Fruit fly (Drosophila melanogaster): ENCODE measurements around the gene CG34124.

The CG34124 gene

dm6 chr2L:4936325-4936869 lies 21.8 kb upstream of the CG34124 start, which contains the start of gene hoe2 (continued):
- TF ChIP-seq Jarid2 (GFP tag; optimal IDR thresholded peaks at IDR 0.05) (peak; percentile 23), nau (GFP tag; optimal IDR thresholded peaks at IDR 0.05) (no peak), kay (GFP tag; optimal IDR thresholded peaks at IDR 0.05) (no peak), bbx (GFP tag; IDR thresholded peaks at IDR 0.05; ENCODE audit: partially characterized antibody) (no peak), Hsf (GFP tag; optimal IDR thresholded peaks at IDR 0.05) (no peak), kni (GFP tag; optimal IDR thresholded peaks at IDR 0.05) (no peak), emc (GFP tag; optimal IDR thresholded peaks at IDR 0.05) (no peak), CG4360 (GFP tag; IDR thresholded peaks at IDR 0.05) (no peak), CG34224 (GFP tag; IDR thresholded peaks at IDR 0.05; ENCODE audit: partially characterized antibody) (0 out of 3 replicates have a peak, but pooled peaks have one; percentile 9), tgo (GFP tag; IDR thresholded peaks at IDR 0.05) (no peak), ro (GFP tag; IDR thresholded peaks at IDR 0.05) (no peak), CG17568 (GFP tag; optimal IDR thresholded peaks at IDR 0.05) (no peak), CG8359 (GFP tag; optimal IDR thresholded peaks at IDR 0.05; ENCODE audit: borderline replicate concordance) (no peak), corto (GFP tag; optimal IDR thresholded peaks at IDR 0.05) (no peak), Usf (GFP tag; optimal IDR thresholded peaks at IDR 0.05) (no peak), Camta (GFP tag; optimal IDR thresholded peaks at IDR 0.05) (no peak), stc (GFP tag; IDR thresholded peaks at IDR 0.05) (no peak), zf30C (GFP tag; optimal IDR thresholded peaks at IDR 0.05) (no peak), Drgx (GFP tag; IDR thresholded peaks at IDR 0.05) (0 out of 2 replicates have a peak, but pooled peaks have one; percentile 16), CG12744 (GFP tag; optimal IDR thresholded peaks at IDR 0.05) (no peak), Dbx (GFP tag; IDR thresholded peaks at IDR 0.05) (peak; percentile 38; the same call in 1 of the 3 replicates), CG6765 (GFP tag; optimal IDR thresholded peaks at IDR 0.05) (no peak), CG3838 (GFP tag; optimal IDR thresholded peaks at IDR 0.05) (no peak), CG13123 (GFP tag; optimal IDR thresholded peaks at IDR 0.05) (no peak), NC2α (GFP tag; optimal IDR thresholded peaks at IDR 0.05) (no peak), Hand (GFP tag; optimal IDR thresholded peaks at IDR 0.05) (peak; percentile 38), scrt (GFP tag; optimal IDR thresholded peaks at IDR 0.05) (peak; percentile 94), CG14014 (GFP tag; IDR thresholded peaks at IDR 0.05) (no peak), CG8765 (GFP tag; IDR thresholded peaks at IDR 0.05) (no peak), Poxn (GFP tag; IDR thresholded peaks at IDR 0.05) (no peak), CG15601 (tag; optimal IDR thresholded peaks at IDR 0.05) (peak; percentile 94), Dip2 (GFP tag; IDR thresholded peaks at IDR 0.05) (no peak), TFAM (GFP tag; optimal IDR thresholded peaks at IDR 0.05) (no peak), CG9876 (GFP tag; optimal IDR thresholded peaks at IDR 0.05) (no peak), Rfx (GFP tag; IDR thresholded peaks at IDR 0.05) (0 out of 2 replicates have a peak, but pooled peaks have one; percentile 20), az2 (GFP tag; optimal IDR thresholded peaks at IDR 0.05) (no peak), CG7839 (tag; optimal IDR thresholded peaks at IDR 0.05) (no peak), slp2 (GFP tag; optimal IDR thresholded peaks at IDR 0.05) (no peak), pita (GFP tag; optimal IDR thresholded peaks at IDR 0.05) (no peak), CG14050 (GFP tag; IDR thresholded peaks at IDR 0.05) (no peak), Dref (GFP tag; IDR thresholded peaks at IDR 0.05) (peak; percentile 11; the same call in 1 of the 2 replicates)

- no peak for TF ChIP-seq Awh (GFP tag; IDR thresholded peaks at IDR 0.05)
- no peak for TF ChIP-seq CG7372 (GFP tag; IDR thresholded peaks at IDR 0.05)
- TF ChIP-seq CG2120 (GFP tag; optimal IDR thresholded peaks at IDR 0.05), result no peak
- TF ChIP-seq sug (tag; optimal IDR thresholded peaks at IDR 0.05), result no peak
- no peak for TF ChIP-seq tup (GFP tag; optimal IDR thresholded peaks at IDR 0.05)
- no peak for TF ChIP-seq mld (GFP tag; IDR thresholded peaks at IDR 0.05; ENCODE audit: partially characterized antibody)
- no peak for TF ChIP-seq NK7.1 (GFP tag; optimal IDR thresholded peaks at IDR 0.05)
- peak; percentile 16 for TF ChIP-seq lbe (GFP tag; optimal IDR thresholded peaks at IDR 0.05)
- TF ChIP-seq corto (GFP tag; optimal IDR thresholded peaks at IDR 0.05), result peak; percentile 25
- TF ChIP-seq Bdp1 (GFP tag; optimal IDR thresholded peaks at IDR 0.05), result no peak
- no peak for TF ChIP-seq CG3995 (GFP tag; optimal IDR thresholded peaks at IDR 0.05)
Measured at dm6 chr2L:4937060-4937459, 21.2 kb upstream of the CG34124 start, which contains the start of gene Sgs1. Gene Sgs1, plus strand, starts transcription at chr2L:4937409.

Measured in whole organism, embryonic.